Fruit fly (Drosophila melanogaster): Measurements from ENCODE around the gene Ccdc56.

dm6 chr3L:11703579-11703978, 5.2 kb upstream of the Ccdc56 start:
- TF ChIP-seq CG8478 (optimal IDR thresholded peaks at IDR 0.05), result no peak
- TF ChIP-seq CTCF (optimal IDR thresholded peaks at IDR 0.05), result no peak

Data from S2 (cell line).